Worm (Caenorhabditis elegans): Measurements from ENCODE around the gene Y49E10.30.

Gene Y49E10.30

DNA sequence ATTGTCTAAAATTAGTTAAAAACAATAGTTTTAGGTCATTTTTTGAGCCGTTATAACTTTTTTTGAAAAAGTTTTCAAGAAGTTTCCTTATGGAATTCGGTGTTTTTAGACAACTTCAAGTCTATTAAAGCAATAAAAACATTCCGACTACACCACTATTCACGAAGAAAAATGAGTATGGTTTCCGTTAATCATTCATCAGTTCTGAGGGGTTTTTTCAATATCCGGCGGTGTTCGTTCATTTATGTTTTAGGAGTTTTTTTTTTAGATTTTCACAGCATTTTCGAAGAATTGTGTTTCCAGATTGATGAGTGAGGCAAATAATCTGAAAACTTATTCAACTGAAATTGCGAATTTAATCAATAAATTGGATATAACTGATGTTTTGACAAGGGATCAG is 47.4 kb downstream of the Y49E10.30 start, which contains the start of gene Y49E10.27:
TSS of gene Y49E10.27 (plus strand) at position 301 of the 400 bp plus-strand sequence.
- TF ChIP-seq tbx-37 (GFP tag; conservative IDR thresholded peaks at IDR 0.05) (no peak), F13C5.2 (tag; optimal IDR thresholded peaks at IDR 0.05) (no peak)

DNA sequence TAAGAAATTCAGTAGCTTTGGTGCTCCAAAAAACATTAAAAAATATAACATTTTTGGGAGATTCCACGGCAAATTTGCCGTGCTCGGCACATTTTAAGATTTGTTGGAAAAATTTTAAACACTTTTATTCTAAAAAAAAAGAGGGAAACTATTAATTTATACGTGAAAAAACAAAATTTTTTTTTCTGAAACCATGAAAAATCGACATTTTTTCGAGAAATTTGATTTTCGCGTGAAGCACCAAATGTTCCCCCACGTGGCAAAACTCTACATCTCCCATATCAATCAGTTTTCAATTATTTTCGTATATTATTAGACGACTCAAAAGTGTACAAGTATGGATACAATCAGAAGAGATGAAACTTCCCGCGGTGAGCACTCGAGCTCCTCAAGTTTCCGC is 49.5 kb downstream of the Y49E10.30 start, which contains the start of gene fbxa-218:
TSS of gene fbxa-218 (plus strand) at position 301 of the 400 bp plus-strand sequence.
- TF ChIP-seq aly-1 (tag; optimal IDR thresholded peaks at IDR 0.05) (no peak), ceh-13 (GFP tag; optimal IDR thresholded peaks at IDR 0.05) (no peak), sea-1 (GFP tag; conservative IDR thresholded peaks at IDR 0.05) (no peak), tbx-37 (GFP tag; conservative IDR thresholded peaks at IDR 0.05) (no peak), tra-4 (tag; optimal IDR thresholded peaks at IDR 0.05) (no peak), ceh-36 (tag; optimal IDR thresholded peaks at IDR 0.05) (no peak), ets-7 (tag; optimal IDR thresholded peaks at IDR 0.05) (no peak), scrt-1 (GFP tag; IDR thresholded peaks at IDR 0.05) (no peak), F13C5.2 (tag; optimal IDR thresholded peaks at IDR 0.05) (no peak), ama-1 (optimal IDR thresholded peaks at IDR 0.05) (no peak), hnd-1 (tag; optimal IDR thresholded peaks at IDR 0.05) (no peak)

DNA sequence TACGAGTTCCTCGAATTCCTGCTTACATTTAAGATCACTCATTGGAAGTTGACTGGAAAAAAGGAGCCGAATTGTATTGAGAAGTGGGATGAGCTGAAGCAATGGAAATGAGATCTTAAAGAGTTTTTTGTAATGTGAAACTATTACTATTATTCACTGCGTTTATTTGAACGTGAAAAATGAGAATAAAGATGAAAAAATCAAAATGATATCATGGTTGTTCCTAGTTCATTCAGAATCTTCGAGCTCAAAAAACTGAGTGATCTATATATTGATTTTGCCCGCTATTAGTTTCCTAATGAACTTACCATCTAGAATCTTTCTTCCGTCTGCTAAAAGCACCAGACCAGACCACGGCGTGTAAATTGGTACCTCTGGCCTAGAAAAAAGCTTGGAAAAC is 50.3 kb downstream of the Y49E10.30 start:
- TF ChIP-seq sea-1 (GFP tag; conservative IDR thresholded peaks at IDR 0.05), result no peak
- no peak for TF ChIP-seq scrt-1 (GFP tag; IDR thresholded peaks at IDR 0.05)
- no peak for TF ChIP-seq hnd-1 (tag; optimal IDR thresholded peaks at IDR 0.05)
- TF ChIP-seq hmg-4 (GFP tag; optimal IDR thresholded peaks at IDR 0.05), result no peak
- no peak for TF ChIP-seq ets-7 (tag; optimal IDR thresholded peaks at IDR 0.05)
- TF ChIP-seq ceh-36 (tag; optimal IDR thresholded peaks at IDR 0.05), result no peak
- no peak for TF ChIP-seq aly-1 (tag; optimal IDR thresholded peaks at IDR 0.05)
- no peak for TF ChIP-seq ceh-13 (GFP tag; optimal IDR thresholded peaks at IDR 0.05)
- TF ChIP-seq pes-1 (GFP tag; IDR thresholded peaks at IDR 0.05), result no peak
- no peak for TF ChIP-seq flt-1 (GFP tag; IDR thresholded peaks at IDR 0.05)
- no peak for TF ChIP-seq tbx-37 (GFP tag; conservative IDR thresholded peaks at IDR 0.05)
- TF ChIP-seq hmbx-1 (tag; optimal IDR thresholded peaks at IDR 0.05), result no peak
- no peak for TF ChIP-seq tra-4 (tag; optimal IDR thresholded peaks at IDR 0.05)
- TF ChIP-seq F13C5.2 (tag; optimal IDR thresholded peaks at IDR 0.05), result no peak
- TF ChIP-seq tbx-11 (GFP tag; IDR thresholded peaks at IDR 0.05), result no peak
- no peak for TF ChIP-seq ama-1 (optimal IDR thresholded peaks at IDR 0.05)
- no peak for TF ChIP-seq B0310.2 (tag; optimal IDR thresholded peaks at IDR 0.05)
